Worm (Caenorhabditis elegans) whole organism, midembryonic: ENCODE data around the gene lys-1.
A peak's percentile ranks its signal among the peaks of the same experiment; 100 is the strongest.

ENCODE experiments used
- T22C8.4 ChIP-seq: fragments of 200-800 bp; sonication (Bioruptor generic); IDR thresholded peaks from 2 replicates; pipeline ENCODE4 v1.3.6; 2022; ENCODE audit warnings: missing genetic modification characterization, missing compliant biosample characterization
- cog-1 ChIP-seq: sonication (generic microtip); optimal IDR thresholded peaks from 2 replicates; lab custom pipeline; 2016; ENCODE audit warnings: missing genetic modification characterization, missing compliant biosample characterization
- flt-1 ChIP-seq: fragments of 200-800 bp; sonication (Bioruptor generic); IDR thresholded peaks from 2 replicates; pipeline ENCODE4 v1.3.6; 2022; ENCODE audit warnings: missing genetic modification characterization, missing compliant biosample characterization
- klf-2 ChIP-seq: fragments of 200-800 bp; sonication (Bioruptor generic); conservative IDR thresholded peaks from 2 replicates; pipeline ENCODE4 v1.3.6; 2022; ENCODE audit warnings: missing genetic modification reagents, missing genetic modification characterization, missing compliant biosample characterization
- med-1 ChIP-seq: sonication (generic microtip); optimal IDR thresholded peaks from 2 replicates; lab custom pipeline; 2017; ENCODE audit warnings: missing genetic modification characterization, mild to moderate bottlenecking, missing compliant biosample characterization, antibody characterized with exemption, missing genetic modification reagents; ENCODE audit not compliant: insufficient read depth
- ref-1 ChIP-seq: fragments of 200-800 bp; sonication (Bioruptor generic); conservative IDR thresholded peaks from 2 replicates; pipeline ENCODE4 v1.3.6; 2022; ENCODE audit warnings: missing genetic modification reagents, missing genetic modification characterization, missing compliant biosample characterization
- tab-1 ChIP-seq: fragments of 200-800 bp; sonication (Bioruptor generic); IDR thresholded peaks from 2 replicates; pipeline ENCODE4 v1.3.6; 2022; ENCODE audit warnings: missing genetic modification characterization, missing compliant biosample characterization
- ztf-23 ChIP-seq: fragments of 200-800 bp; sonication (Bioruptor generic); IDR thresholded peaks from 2 replicates; pipeline ENCODE4 v1.3.6; 2022; ENCODE audit warnings: missing genetic modification reagents, missing genetic modification characterization, missing compliant biosample characterization
- ztf-29 ChIP-seq: fragments of 200-800 bp; sonication (Bioruptor generic); IDR thresholded peaks from 2 replicates; pipeline ENCODE4 v1.3.6; 2022; ENCODE audit warnings: missing genetic modification reagents, missing genetic modification characterization, missing compliant biosample characterization

Gene lys-1

ce11 chrV:10249515-10249914, 28.2 kb upstream of the lys-1 start:
- TF ChIP-seq klf-2: no peak
- TF ChIP-seq cog-1 (tag; lab: Kevin White, UChicago): no peak
- TF ChIP-seq ztf-29 (GFP tag; lab: Robert Waterston, UW): no peak

- TF ChIP-seq ztf-29 (GFP tag; lab: Robert Waterston, UW) (no peak), T22C8.4 (no peak), klf-2 (no peak), tab-1 (GFP tag; lab: Robert Waterston, UW) (no peak), cog-1 (tag; lab: Kevin White, UChicago) (no peak), flt-1 (GFP tag; lab: Robert Waterston, UW) (no peak), med-1 (GFP tag; lab: Kevin White, UChicago) (no peak), ref-1 (GFP tag; lab: Robert Waterston, UW) (no peak), ztf-23 (GFP tag; lab: Robert Waterston, UW) (no peak)
Observed at ce11 chrV:10252682-10253081, 25.0 kb upstream of the lys-1 start.

- TF ChIP-seq T22C8.4 (no peak), ztf-29 (GFP tag; lab: Robert Waterston, UW) (no peak), tab-1 (GFP tag; lab: Robert Waterston, UW) (no peak), med-1 (GFP tag; lab: Kevin White, UChicago) (no peak), ztf-23 (GFP tag; lab: Robert Waterston, UW) (no peak), flt-1 (GFP tag; lab: Robert Waterston, UW) (no peak), cog-1 (tag; lab: Kevin White, UChicago) (no peak), klf-2 (no peak), ref-1 (GFP tag; lab: Robert Waterston, UW) (no peak)
Observed at ce11 chrV:10255005-10255472, 22.7 kb upstream of the lys-1 start, which contains the start of gene rop-1. rop-1 (minus strand) TSS chrV:10255055.

ce11 chrV:10256050-10256449, 21.7 kb upstream of the lys-1 start, which contains the start of gene nhr-232:
nhr-232 (plus strand) TSS chrV:10256170.
- no peak for TF ChIP-seq ztf-29 (GFP tag; lab: Robert Waterston, UW)
- TF ChIP-seq med-1 (GFP tag; lab: Kevin White, UChicago): no peak
- TF ChIP-seq klf-2: no peak

ce11 chrV:10260460-10260859, 17.2 kb upstream of the lys-1 start, which contains the start of gene sri-18:
sri-18 (minus strand) TSS chrV:10260560.
- TF ChIP-seq ztf-23 (GFP tag; lab: Robert Waterston, UW) (no peak), ref-1 (GFP tag; lab: Robert Waterston, UW) (no peak), tab-1 (GFP tag; lab: Robert Waterston, UW) (no peak)

- TF ChIP-seq med-1 (GFP tag; lab: Kevin White, UChicago): no peak
- no peak for TF ChIP-seq ztf-23 (GFP tag; lab: Robert Waterston, UW)
- TF ChIP-seq cog-1 (tag; lab: Kevin White, UChicago): no peak
- TF ChIP-seq klf-2: no peak
- no peak for TF ChIP-seq flt-1 (GFP tag; lab: Robert Waterston, UW)
Observed at ce11 chrV:10265019-10265418, 12.7 kb upstream of the lys-1 start.

- no peak for TF ChIP-seq ref-1 (GFP tag; lab: Robert Waterston, UW)
- TF ChIP-seq med-1 (GFP tag; lab: Kevin White, UChicago): no peak
- no peak for TF ChIP-seq ztf-29 (GFP tag; lab: Robert Waterston, UW)
- TF ChIP-seq T22C8.4: no peak
- TF ChIP-seq tab-1 (GFP tag; lab: Robert Waterston, UW): no peak
- TF ChIP-seq klf-2: no peak
- no peak for TF ChIP-seq cog-1 (tag; lab: Kevin White, UChicago)
- TF ChIP-seq ztf-23 (GFP tag; lab: Robert Waterston, UW): no peak
- TF ChIP-seq flt-1 (GFP tag; lab: Robert Waterston, UW): no peak
Observed at ce11 chrV:10266050-10266449, 11.7 kb upstream of the lys-1 start.

- no peak for TF ChIP-seq cog-1 (tag; lab: Kevin White, UChicago)
Observed at ce11 chrV:10270214-10270613, 7.5 kb upstream of the lys-1 start, which contains the start of gene ric-4. ric-4 (minus strand) TSS chrV:10270314.

- no peak for TF ChIP-seq ztf-29 (GFP tag; lab: Robert Waterston, UW)
- 0 out of 2 replicates have a peak, but pooled peaks have one; percentile 45 for TF ChIP-seq T22C8.4
Observed at ce11 chrV:10273837-10274236, 3.9 kb upstream of the lys-1 start.

ce11 chrV:10275619-10276018, 2.1 kb upstream of the lys-1 start, which contains the start of gene Y22F5A.11:
Y22F5A.11 (minus strand) TSS chrV:10275646.
- TF ChIP-seq tab-1 (GFP tag; lab: Robert Waterston, UW) (no peak), cog-1 (tag; lab: Kevin White, UChicago) (no peak), flt-1 (GFP tag; lab: Robert Waterston, UW) (no peak), T22C8.4 (no peak), ztf-29 (GFP tag; lab: Robert Waterston, UW) (no peak)

- no peak for TF ChIP-seq ztf-23 (GFP tag; lab: Robert Waterston, UW)
- TF ChIP-seq cog-1 (tag; lab: Kevin White, UChicago): no peak
- TF ChIP-seq ref-1 (GFP tag; lab: Robert Waterston, UW): no peak
- TF ChIP-seq flt-1 (GFP tag; lab: Robert Waterston, UW): no peak
- no peak for TF ChIP-seq klf-2
- no peak for TF ChIP-seq ztf-29 (GFP tag; lab: Robert Waterston, UW)
- no peak for TF ChIP-seq tab-1 (GFP tag; lab: Robert Waterston, UW)
- no peak for TF ChIP-seq T22C8.4
- no peak for TF ChIP-seq med-1 (GFP tag; lab: Kevin White, UChicago)
Observed at ce11 chrV:10276038-10276437, 1.7 kb upstream of the lys-1 start.
